Fruit fly (Drosophila melanogaster) whole organism, embryonic: ENCODE data around the gene srl.

ENCODE experiments used
- BEAF-32 ChIP-seq: fragments of 200-800 bp; sonication (Bioruptor generic); optimal IDR thresholded peaks from 3 replicates; lab custom pipeline; 2017; ENCODE audit warnings: missing biosample characterization, missing genetic modification characterization, mild to moderate bottlenecking, moderate library complexity, missing genetic modification reagents
- Bgb ChIP-seq: fragments of 200-800 bp; sonication (Bioruptor generic); IDR thresholded peaks from 2 replicates; pipeline ENCODE4 v1.3.6; 2022; ENCODE audit warnings: missing biosample characterization, missing genetic modification characterization; ENCODE audit not compliant: partially characterized antibody
- CG11398 ChIP-seq: fragments of 200-800 bp; sonication (Bioruptor generic); optimal IDR thresholded peaks from 2 replicates; lab custom pipeline; 2016; ENCODE audit warnings: missing biosample characterization, missing genetic modification characterization
- CG11695 ChIP-seq: fragments of 200-800 bp; sonication (Bioruptor generic); IDR thresholded peaks from 3 replicates; pipeline ENCODE4 v1.3.6; 2022; ENCODE audit warnings: missing biosample characterization, missing genetic modification characterization
- CG13287 ChIP-seq: fragments of 200-800 bp; sonication (Bioruptor generic); IDR thresholded peaks from 2 replicates; pipeline ENCODE4 v1.3.6; 2022; ENCODE audit warnings: missing biosample characterization, missing genetic modification characterization; ENCODE audit not compliant: partially characterized antibody
- CG14860 ChIP-seq: fragments of 200-800 bp; sonication (Bioruptor generic); IDR thresholded peaks from 3 replicates; pipeline ENCODE4 v1.3.6; 2022; ENCODE audit warnings: missing biosample characterization, missing genetic modification characterization; ENCODE audit not compliant: partially characterized antibody
- CG1603 ChIP-seq: fragments of 200-800 bp; sonication (Bioruptor generic); optimal IDR thresholded peaks from 2 replicates; lab custom pipeline; 2019; ENCODE audit warnings: missing biosample characterization, mild to moderate bottlenecking, missing genetic modification characterization, moderate library complexity
- CG16813 ChIP-seq: fragments of 200-800 bp; sonication (Bioruptor generic); IDR thresholded peaks from 3 replicates; pipeline ENCODE4 v1.3.6; 2022; ENCODE audit warnings: missing biosample characterization, missing genetic modification characterization; ENCODE audit not compliant: partially characterized antibody
- CG17829 ChIP-seq: fragments of 200-800 bp; optimal IDR thresholded peaks from 2 replicates; lab custom pipeline; 2019; ENCODE audit warnings: missing biosample characterization, mild to moderate bottlenecking, missing genetic modification characterization, moderate library complexity
- CG31224 ChIP-seq: fragments of 200-800 bp; sonication (Bioruptor generic); IDR thresholded peaks from 2 replicates; pipeline ENCODE4 v1.3.6; 2022; ENCODE audit warnings: missing biosample characterization, missing genetic modification characterization
- CG32772 ChIP-seq: fragments of 200-800 bp; sonication (Bioruptor generic); IDR thresholded peaks from 2 replicates; pipeline ENCODE4 v1.3.6; 2022; ENCODE audit warnings: missing biosample characterization, missing genetic modification characterization
- CG34224 ChIP-seq: fragments of 200-800 bp; sonication (Bioruptor generic); IDR thresholded peaks from 3 replicates; pipeline ENCODE4 v1.3.6; 2022; ENCODE audit warnings: missing biosample characterization, missing genetic modification characterization; ENCODE audit not compliant: partially characterized antibody
- CG5180 ChIP-seq: fragments of 200-800 bp; sonication (Bioruptor generic); optimal IDR thresholded peaks from 3 replicates; lab custom pipeline; 2017; ENCODE audit warnings: missing biosample characterization, missing genetic modification characterization, mild to moderate bottlenecking, moderate library complexity, missing genetic modification reagents
- CG7963 ChIP-seq: fragments of 200-800 bp; sonication (Bioruptor generic); IDR thresholded peaks from 3 replicates; pipeline ENCODE4 v1.3.6; 2022; ENCODE audit warnings: missing biosample characterization, missing genetic modification characterization; ENCODE audit not compliant: partially characterized antibody
- CG8290 ChIP-seq, 3 experiments: fragments of 200-800 bp; sonication (Bioruptor generic); optimal IDR thresholded peaks; 2 replicates each; lab custom pipeline; 2016 to 2019; ENCODE audit warnings: missing biosample characterization in 3 of 3, missing genetic modification characterization in 3 of 3, mild to moderate bottlenecking in 2 of 3, moderate library complexity in 1 of 3
- CHES-1-like ChIP-seq: fragments of 200-800 bp; sonication (Bioruptor generic); optimal IDR thresholded peaks from 2 replicates; lab custom pipeline; 2016; ENCODE audit warnings: missing biosample characterization, missing genetic modification characterization
- Dll ChIP-seq: fragments of 200-800 bp; sonication (Bioruptor generic); IDR thresholded peaks from 4 replicates; pipeline ENCODE4 v1.3.6; 2022; ENCODE audit warnings: missing biosample characterization, missing genetic modification characterization; ENCODE audit not compliant: partially characterized antibody
- Ets65A ChIP-seq: fragments of 200-800 bp; sonication (Bioruptor generic); peaks from one replicate; lab custom pipeline; 2016; ENCODE audit warnings: missing biosample characterization, missing genetic modification characterization
- Fer1 ChIP-seq: fragments of 200-800 bp; sonication (Bioruptor generic); optimal IDR thresholded peaks from 2 replicates; lab custom pipeline; 2017; ENCODE audit warnings: missing biosample characterization, mild to moderate bottlenecking, missing genetic modification characterization
- HLH4C ChIP-seq: fragments of 200-800 bp; sonication (Bioruptor generic); IDR thresholded peaks from 3 replicates; pipeline ENCODE4 v1.3.6; 2022; ENCODE audit warnings: missing biosample characterization, missing genetic modification characterization; ENCODE audit not compliant: partially characterized antibody
- Med ChIP-seq: fragments of 200-800 bp; sonication (Bioruptor generic); peaks from one replicate; lab custom pipeline; 2016; ENCODE audit warnings: missing biosample characterization, missing genetic modification characterization, mild to moderate bottlenecking, inconsistent platforms, moderate library complexity
- Myb ChIP-seq: fragments of 200-800 bp; sonication (Bioruptor generic); optimal IDR thresholded peaks from 2 replicates; lab custom pipeline; 2016; ENCODE audit warnings: missing biosample characterization, missing genetic modification characterization
- Scr ChIP-seq: fragments of 200-800 bp; sonication (Bioruptor generic); IDR thresholded peaks from 2 replicates; pipeline ENCODE4 v1.3.6; 2022; ENCODE audit warnings: missing biosample characterization, missing genetic modification characterization; ENCODE audit not compliant: partially characterized antibody
- Sry-δ ChIP-seq: fragments of 200-800 bp; sonication (Bioruptor generic); optimal IDR thresholded peaks from 2 replicates; lab custom pipeline; 2016; ENCODE audit warnings: missing biosample characterization, missing genetic modification characterization
- YL-1 ChIP-seq: fragments of 200-800 bp; sonication (Bioruptor generic); optimal IDR thresholded peaks from 3 replicates; lab custom pipeline; 2017; ENCODE audit warnings: missing biosample characterization, mild to moderate bottlenecking, missing genetic modification characterization
- bbx ChIP-seq: fragments of 200-800 bp; sonication (Bioruptor generic); IDR thresholded peaks from 2 replicates; pipeline ENCODE4 v1.3.6; 2022; ENCODE audit warnings: missing biosample characterization, missing genetic modification characterization; ENCODE audit not compliant: partially characterized antibody
- chinmo ChIP-seq: fragments of 200-800 bp; sonication (Bioruptor generic); IDR thresholded peaks from 4 replicates; pipeline ENCODE4 v1.3.6; 2022; ENCODE audit warnings: missing biosample characterization, missing genetic modification characterization; ENCODE audit not compliant: partially characterized antibody
- danr ChIP-seq: fragments of 200-800 bp; sonication (Bioruptor generic); IDR thresholded peaks from 2 replicates; pipeline ENCODE4 v1.3.6; 2022; ENCODE audit warnings: missing biosample characterization, missing genetic modification characterization
- dpn ChIP-seq, 2 experiments: fragments of 200-800 bp; sonication (Bioruptor generic); optimal IDR thresholded peaks; 3 replicates each; lab custom pipeline; 2016; ENCODE audit warnings: missing biosample characterization in 2 of 2, missing genetic modification characterization in 2 of 2
- emc ChIP-seq: fragments of 200-800 bp; sonication (Bioruptor generic); optimal IDR thresholded peaks from 2 replicates; lab custom pipeline; 2016; ENCODE audit warnings: missing biosample characterization, missing genetic modification characterization
- fru ChIP-seq: fragments of >200 bp; optimal IDR thresholded peaks from 2 replicates; lab custom pipeline; 2017
- hbn ChIP-seq: fragments of 200-800 bp; sonication (Bioruptor generic); IDR thresholded peaks from 2 replicates; pipeline ENCODE4 v1.3.6; 2022; ENCODE audit warnings: missing biosample characterization, missing genetic modification characterization; ENCODE audit not compliant: partially characterized antibody
- hth ChIP-seq: fragments of >200 bp; optimal IDR thresholded peaks from 2 replicates; lab custom pipeline; 2017; ENCODE audit warnings: inconsistent platforms
- jing ChIP-seq: fragments of 200-800 bp; sonication (Bioruptor generic); optimal IDR thresholded peaks from 2 replicates; lab custom pipeline; 2018; ENCODE audit warnings: missing biosample characterization, mild to moderate bottlenecking, missing genetic modification characterization
- kah ChIP-seq: fragments of 200-800 bp; sonication (Bioruptor generic); optimal IDR thresholded peaks from 2 replicates; lab custom pipeline; 2018; ENCODE audit warnings: missing biosample characterization, mild to moderate bottlenecking, missing genetic modification characterization
- lmd ChIP-seq: fragments of 200-800 bp; sonication (Bioruptor generic); IDR thresholded peaks from 2 replicates; pipeline ENCODE4 v1.3.6; 2022; ENCODE audit warnings: missing biosample characterization, missing genetic modification characterization
- mld ChIP-seq: fragments of 200-800 bp; sonication (Bioruptor generic); IDR thresholded peaks from 3 replicates; pipeline ENCODE4 v1.3.6; 2022; ENCODE audit warnings: missing biosample characterization, missing genetic modification characterization; ENCODE audit not compliant: partially characterized antibody
- nerfin-2 ChIP-seq: fragments of 200-800 bp; sonication (Bioruptor generic); IDR thresholded peaks from 2 replicates; pipeline ENCODE4 v1.3.6; 2022; ENCODE audit warnings: missing biosample characterization, missing genetic modification characterization; ENCODE audit not compliant: partially characterized antibody
- pfk ChIP-seq: fragments of 200-800 bp; sonication (Bioruptor generic); optimal IDR thresholded peaks from 2 replicates; lab custom pipeline; 2018; ENCODE audit warnings: missing biosample characterization, mild to moderate bottlenecking, missing genetic modification characterization, moderate library complexity
- pita ChIP-seq: fragments of 200-800 bp; sonication (Bioruptor generic); optimal IDR thresholded peaks from 2 replicates; lab custom pipeline; 2017; ENCODE audit warnings: missing biosample characterization, mild to moderate bottlenecking, missing genetic modification characterization
- pzg ChIP-seq: fragments of 200-800 bp; sonication (Bioruptor generic); optimal IDR thresholded peaks from 3 replicates; lab custom pipeline; 2018; ENCODE audit warnings: missing biosample characterization, mild to moderate bottlenecking, missing genetic modification characterization, moderate library complexity
- ranshi ChIP-seq: fragments of 200-800 bp; sonication (Bioruptor generic); IDR thresholded peaks from 2 replicates; pipeline ENCODE4 v1.3.6; 2022; ENCODE audit warnings: missing biosample characterization, missing genetic modification characterization
- sens ChIP-seq: fragments of 200-800 bp; sonication (Bioruptor generic); peaks from one replicate; lab custom pipeline; 2016; ENCODE audit warnings: missing biosample characterization, missing genetic modification characterization
- slou ChIP-seq: fragments of 200-800 bp; sonication (Bioruptor generic); optimal IDR thresholded peaks from 3 replicates; lab custom pipeline; 2016; ENCODE audit warnings: missing biosample characterization, missing genetic modification characterization
- ssp ChIP-seq: fragments of 200-800 bp; sonication (Bioruptor generic); IDR thresholded peaks from 2 replicates; pipeline ENCODE4 v1.3.6; 2022; ENCODE audit warnings: missing biosample characterization, missing genetic modification characterization
- trem ChIP-seq: fragments of 200-800 bp; optimal IDR thresholded peaks from 3 replicates; lab custom pipeline; 2019; ENCODE audit warnings: missing biosample characterization, mild to moderate bottlenecking, missing genetic modification characterization, moderate library complexity
- unc-4 ChIP-seq: fragments of 200-800 bp; sonication (Bioruptor generic); IDR thresholded peaks from 2 replicates; pipeline ENCODE4 v1.3.6; 2022; ENCODE audit warnings: missing biosample characterization, missing genetic modification characterization; ENCODE audit not compliant: partially characterized antibody
- vnd ChIP-seq: fragments of 200-800 bp; sonication (Bioruptor generic); IDR thresholded peaks from 3 replicates; pipeline ENCODE4 v1.3.6; 2022; ENCODE audit warnings: missing biosample characterization, missing genetic modification characterization; ENCODE audit not compliant: partially characterized antibody
- zen ChIP-seq: fragments of 200-800 bp; sonication (Bioruptor generic); optimal IDR thresholded peaks from 3 replicates; lab custom pipeline; 2018; ENCODE audit warnings: missing biosample characterization, mild to moderate bottlenecking, missing genetic modification characterization, moderate library complexity

srl gene

DNA sequence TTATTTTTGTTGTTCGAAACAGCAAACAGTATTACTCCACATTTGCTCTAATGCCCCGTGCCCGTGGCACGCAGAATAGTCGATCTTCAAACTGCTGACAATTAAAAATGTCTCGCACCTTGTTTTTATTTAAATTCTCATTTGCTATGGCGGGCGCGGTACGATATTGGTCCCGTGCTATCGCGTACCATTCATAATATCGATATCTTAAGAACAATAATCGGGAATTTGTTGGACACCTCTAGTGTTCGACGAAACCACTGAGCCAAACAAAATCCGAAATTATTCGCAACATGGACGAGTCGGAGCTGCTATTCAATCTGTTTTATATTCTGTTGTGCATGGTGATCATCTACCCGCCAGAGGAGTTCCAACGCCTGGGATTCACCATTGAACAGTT is 39.0 kb downstream of the srl start, which contains the start of gene CG14646 (continued):
- TF ChIP-seq CG7963 (GFP tag; lab: Robert Waterston, UW) (peak; percentile 66), CG34224 (GFP tag; lab: Robert Waterston, UW) (peak; percentile 92), Sry-δ (GFP tag; lab: Kevin White, UChicago) (peak; percentile 86), CG8290 (GFP tag; optimal IDR thresholded peaks at IDR 0.05; lab: Kevin White, UChicago) (no peak), CG8290 (tag; optimal IDR thresholded peaks at IDR 0.05; lab: Kevin White, UChicago) (peak in 1 of 2 experiments; percentile 40), lmd (GFP tag; lab: Robert Waterston, UW) (no peak), Dll (peak; percentile 86), BEAF-32 (GFP tag; lab: Kevin White, UChicago) (peak; percentile 84), pfk (GFP tag; lab: Kevin White, UChicago) (no peak), CG11695 (GFP tag; lab: Robert Waterston, UW) (peak; percentile 80), hth (lab: Kevin White, UChicago) (no peak), unc-4 (GFP tag; lab: Robert Waterston, UW) (peak; percentile 94), CHES-1-like (GFP tag; lab: Kevin White, UChicago) (no peak), CG16813 (GFP tag; lab: Robert Waterston, UW) (peak; percentile 86), sens (GFP tag; lab: Kevin White, UChicago) (peak; percentile 13), pzg (GFP tag; lab: Kevin White, UChicago) (peak; percentile 69), ssp (GFP tag; lab: Robert Waterston, UW) (no peak), danr (GFP tag; lab: Robert Waterston, UW) (no peak), trem (tag; lab: Kevin White, UChicago) (no peak), CG13287 (GFP tag; lab: Robert Waterston, UW) (peak; percentile 95), nerfin-2 (GFP tag; lab: Robert Waterston, UW) (peak; percentile 70), jing (GFP tag; lab: Kevin White, UChicago) (no peak), dpn (GFP tag; optimal IDR thresholded peaks at IDR 0.05; lab: Kevin White, UChicago) (no peak), pita (GFP tag; lab: Kevin White, UChicago) (no peak), CG17829 (tag; lab: Kevin White, UChicago) (peak; percentile 8), Ets65A (peak; percentile 24), CG1603 (tag; lab: Kevin White, UChicago) (peak; percentile 30), Med (GFP tag; lab: Kevin White, UChicago) (peak; percentile 80), CG32772 (GFP tag; lab: Robert Waterston, UW) (no peak), emc (GFP tag; lab: Kevin White, UChicago) (no peak), chinmo (GFP tag; lab: Robert Waterston, UW) (0 out of 4 replicates have a peak, but pooled peaks have one; percentile 65), Bgb (peak; percentile 89), CG31224 (no peak), HLH4C (GFP tag; lab: Robert Waterston, UW) (peak; percentile 83), vnd (GFP tag; lab: Robert Waterston, UW) (peak; percentile 81), kah (GFP tag; lab: Kevin White, UChicago) (peak; percentile 37), CG5180 (peak; percentile 79), Myb (peak; percentile 15), ranshi (no peak), bbx (GFP tag; lab: Robert Waterston, UW) (peak; percentile 92), hbn (peak; percentile 93), CG14860 (peak; percentile 70), Fer1 (peak; percentile 3), slou (GFP tag; lab: Kevin White, UChicago) (no peak), mld (GFP tag; lab: Robert Waterston, UW) (peak; percentile 85; the same call in 2 of the 3 replicates), Scr (GFP tag; lab: Robert Waterston, UW) (peak; percentile 87), zen (no peak), fru (lab: Kevin White, UChicago) (no peak), CG11398 (GFP tag; lab: Kevin White, UChicago) (peak; percentile 2), YL-1 (GFP tag; lab: Kevin White, UChicago) (peak; percentile 29)
